Fruit fly (Drosophila melanogaster): ENCODE measurements around the gene KLHL18.

dm6 chr3R:11974631-11975030 lies 35.6 kb downstream of the KLHL18 start, which contains the start of gene Tango9:
- TF ChIP-seq Hr83 (GFP tag; optimal IDR thresholded peaks at IDR 0.05; ENCODE audit: poor library complexity, severe bottlenecking): peak; percentile 36
- TF ChIP-seq foxo (GFP tag; optimal IDR thresholded peaks at IDR 0.05): peak in 1 of 2 experiments; percentile 53
- TF ChIP-seq CG32264 (GFP tag; optimal IDR thresholded peaks at IDR 0.05): no peak
- TF ChIP-seq Rel (GFP tag; optimal IDR thresholded peaks at IDR 0.05): no peak
- peak; percentile 99 for TF ChIP-seq Rel (tag; optimal IDR thresholded peaks at IDR 0.05)
- TF ChIP-seq Abd-B (GFP tag; optimal IDR thresholded peaks at IDR 0.05): no peak
- TF ChIP-seq N (GFP tag; optimal IDR thresholded peaks at IDR 0.05): no peak
- peak; percentile 33 for TF ChIP-seq br (GFP tag; optimal IDR thresholded peaks at IDR 0.05)
- TF ChIP-seq Vsx2 (GFP tag; optimal IDR thresholded peaks at IDR 0.05; ENCODE audit: partially characterized antibody): no peak
- no peak for TF ChIP-seq brk (GFP tag; optimal IDR thresholded peaks at IDR 0.05)
- TF ChIP-seq dl (GFP tag; optimal IDR thresholded peaks at IDR 0.05; ENCODE audit: insufficient read depth in 1 of 2, partially characterized antibody in 2 of 2): no peak
- peak; percentile 51 for TF ChIP-seq h (GFP tag; optimal IDR thresholded peaks at IDR 0.05)
- TF ChIP-seq fru (GFP tag; optimal IDR thresholded peaks at IDR 0.05): peak; percentile 58
- TF ChIP-seq ey (GFP tag; optimal IDR thresholded peaks at IDR 0.05): peak; percentile 21

Measured in whole organism, wandering third instar larva.